Worm (Caenorhabditis elegans) whole organism, L2 larva: ENCODE measurements around the gene lgc-39.

Experiments used
- C34F6.9 ChIP-seq: fragments of 150-350 bp; optimal IDR thresholded peaks from 2 replicates; lab custom pipeline; 2014; ENCODE audit warnings: missing biosample characterization, missing genetic modification characterization
- blmp-1 ChIP-seq: sonication (generic microtip); optimal IDR thresholded peaks from 2 replicates; lab custom pipeline; 2017; ENCODE audit warnings: missing genetic modification characterization, mild to moderate bottlenecking, missing compliant biosample characterization, antibody characterized with exemption, moderate library complexity; ENCODE audit not compliant: insufficient read depth
- dmd-4 ChIP-seq: sonication (generic microtip); optimal IDR thresholded peaks from 2 replicates; lab custom pipeline; 2017; ENCODE audit warnings: missing biosample characterization, missing genetic modification characterization
- egl-27 ChIP-seq: sonication (generic microtip); optimal IDR thresholded peaks from 3 replicates; lab custom pipeline; 2017; ENCODE audit warnings: missing biosample characterization, missing genetic modification reagents, missing genetic modification characterization
- elt-1 ChIP-seq: fragments of 150-350 bp; optimal IDR thresholded peaks from 2 replicates; lab custom pipeline; 2014; ENCODE audit warnings: missing biosample characterization, missing genetic modification characterization
- lin-13 ChIP-seq: fragments of 150-350 bp; optimal IDR thresholded peaks from 2 replicates; lab custom pipeline; 2014; ENCODE audit warnings: missing biosample characterization, missing genetic modification reagents, missing genetic modification characterization
- lin-39 ChIP-seq: fragments of 150-350 bp; optimal IDR thresholded peaks from 2 replicates; lab custom pipeline; 2014; ENCODE audit warnings: missing biosample characterization, missing genetic modification reagents, missing genetic modification characterization
- nhr-129 ChIP-seq: fragments of 150-350 bp; optimal IDR thresholded peaks from 2 replicates; lab custom pipeline; 2014; ENCODE audit warnings: missing biosample characterization, missing genetic modification characterization
- nhr-23 ChIP-seq: fragments of 150-350 bp; optimal IDR thresholded peaks from 2 replicates; lab custom pipeline; 2014; ENCODE audit warnings: missing biosample characterization, missing genetic modification reagents, missing genetic modification characterization
- snpc-4 ChIP-seq: fragments of 150-350 bp; optimal IDR thresholded peaks from 2 replicates; lab custom pipeline; 2014; ENCODE audit warnings: missing biosample characterization, missing genetic modification characterization
- unc-55 ChIP-seq: fragments of 150-350 bp; sonication (generic microtip); optimal IDR thresholded peaks from 3 replicates; lab custom pipeline; 2014; ENCODE audit warnings: missing biosample characterization, missing genetic modification reagents, missing genetic modification characterization
- unc-62 ChIP-seq: fragments of 150-350 bp; optimal IDR thresholded peaks from 2 replicates; lab custom pipeline; 2014; ENCODE audit warnings: missing biosample characterization, missing genetic modification reagents, missing genetic modification characterization
- ztf-4 ChIP-seq: fragments of 150-350 bp; optimal IDR thresholded peaks from 2 replicates; lab custom pipeline; 2014; ENCODE audit warnings: missing biosample characterization, missing genetic modification characterization

ce11 chrV:7140368-7140767 is 34.9 kb upstream of the lgc-39 start:
- TF ChIP-seq unc-55 (GFP tag; lab: Kevin White, UChicago) (no peak), elt-1 (tag; lab: Kevin White, UChicago) (no peak), lin-39 (tag; lab: Kevin White, UChicago) (no peak), unc-62 (GFP tag; lab: Kevin White, UChicago) (no peak), lin-13 (GFP tag; lab: Kevin White, UChicago) (no peak), C34F6.9 (no peak), blmp-1 (tag; lab: Kevin White, UChicago) (no peak), egl-27 (no peak), dmd-4 (tag; lab: Kevin White, UChicago) (no peak), nhr-129 (tag; lab: Kevin White, UChicago) (no peak), ztf-4 (tag; lab: Kevin White, UChicago) (no peak), nhr-23 (tag; lab: Kevin White, UChicago) (no peak), snpc-4 (no peak)
